Worm (Caenorhabditis elegans) whole organism, L2 larva: ENCODE data around the gene R12A1.3.

Experiments
- aly-2 ChIP-seq: fragments of 150-350 bp; optimal IDR thresholded peaks from 2 replicates; lab custom pipeline; 2014; ENCODE audit warnings: missing biosample characterization, missing genetic modification characterization
- blmp-1 ChIP-seq: sonication (generic microtip); optimal IDR thresholded peaks from 2 replicates; lab custom pipeline; 2017; ENCODE audit warnings: missing genetic modification characterization, mild to moderate bottlenecking, missing compliant biosample characterization, antibody characterized with exemption, moderate library complexity; ENCODE audit not compliant: insufficient read depth
- crh-2 ChIP-seq: sonication (generic microtip); optimal IDR thresholded peaks from 2 replicates; lab custom pipeline; 2017; ENCODE audit warnings: missing biosample characterization, missing genetic modification characterization
- nhr-11 ChIP-seq: fragments of 150-350 bp; optimal IDR thresholded peaks from 2 replicates; lab custom pipeline; 2014; ENCODE audit warnings: missing biosample characterization, missing genetic modification characterization
- nhr-129 ChIP-seq: fragments of 150-350 bp; optimal IDR thresholded peaks from 2 replicates; lab custom pipeline; 2014; ENCODE audit warnings: missing biosample characterization, missing genetic modification characterization
- sem-4 ChIP-seq: fragments of 150-350 bp; optimal IDR thresholded peaks from 2 replicates; lab custom pipeline; 2014; ENCODE audit warnings: missing biosample characterization, missing genetic modification reagents, missing genetic modification characterization
- snpc-4 ChIP-seq: fragments of 150-350 bp; optimal IDR thresholded peaks from 2 replicates; lab custom pipeline; 2014; ENCODE audit warnings: missing biosample characterization, missing genetic modification characterization
- unc-39 ChIP-seq: fragments of 150-350 bp; optimal IDR thresholded peaks from 2 replicates; lab custom pipeline; 2014; ENCODE audit warnings: missing biosample characterization, missing genetic modification characterization
- unc-62 ChIP-seq: fragments of 150-350 bp; optimal IDR thresholded peaks from 2 replicates; lab custom pipeline; 2014; ENCODE audit warnings: missing biosample characterization, missing genetic modification reagents, missing genetic modification characterization
- zag-1 ChIP-seq: fragments of 150-350 bp; optimal IDR thresholded peaks from 2 replicates; lab custom pipeline; 2014; ENCODE audit warnings: missing biosample characterization, missing genetic modification characterization

DNA sequence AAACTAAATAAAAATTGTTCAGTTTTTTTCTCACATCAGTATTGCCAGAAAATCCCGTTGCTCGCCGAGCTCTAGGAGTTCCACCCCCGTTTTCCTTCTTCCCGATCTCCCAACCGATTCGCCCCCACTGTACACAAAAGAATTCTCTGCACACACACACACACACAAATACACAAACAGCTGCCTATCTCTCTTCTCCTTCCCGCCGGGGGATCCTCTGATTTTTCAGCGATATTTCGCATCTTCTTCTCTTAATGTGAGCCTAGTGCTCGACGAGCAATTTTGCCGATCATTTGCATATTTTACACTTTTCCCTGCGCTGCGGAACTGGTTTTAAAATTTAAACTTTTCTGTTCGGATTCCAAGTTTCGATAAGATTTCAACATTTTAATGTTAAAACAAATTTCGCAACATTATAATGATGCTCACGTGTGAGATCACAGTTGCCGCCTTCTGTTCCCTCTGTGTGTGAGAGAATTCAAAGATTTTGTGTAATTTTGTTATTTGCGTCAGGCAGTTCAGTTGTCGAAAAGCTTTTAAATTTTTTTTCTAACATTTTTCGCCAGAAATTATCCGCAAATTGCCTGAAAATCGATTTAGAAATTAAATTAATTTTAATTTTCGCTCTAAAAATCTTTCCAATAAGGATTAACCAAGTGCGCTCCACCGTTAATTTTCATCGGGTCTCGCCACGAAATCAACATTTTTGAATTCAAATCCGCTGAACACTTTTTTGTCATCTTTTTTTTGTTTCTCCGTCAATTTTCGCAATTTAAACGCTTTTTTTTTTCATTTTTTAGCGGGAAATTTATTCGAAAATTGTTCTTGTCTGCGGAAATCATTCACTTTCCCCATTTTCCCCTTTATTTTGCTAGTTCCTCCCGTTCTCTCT, 45.7 kb upstream of the R12A1.3 start:
- no peak for TF ChIP-seq sem-4
- no peak for TF ChIP-seq unc-39 (tag; lab: Kevin White, UChicago)
- TF ChIP-seq blmp-1 (tag; lab: Kevin White, UChicago) = no peak
- no peak for TF ChIP-seq nhr-11 (tag; lab: Kevin White, UChicago)
- no peak for TF ChIP-seq unc-62 (GFP tag; lab: Kevin White, UChicago)
- no peak for TF ChIP-seq aly-2 (tag; lab: Kevin White, UChicago)
- TF ChIP-seq crh-2 (tag; lab: Kevin White, UChicago) = peak; percentile 72
- TF ChIP-seq snpc-4 (tag; lab: Kevin White, UChicago) = no peak
- peak; percentile 53 for TF ChIP-seq zag-1 (tag; lab: Kevin White, UChicago)
- TF ChIP-seq nhr-129 = peak; percentile 13
